Fruit fly (Drosophila melanogaster) whole organism, embryonic: ENCODE data around the gene Jhbp16.

Source experiments
- Aef1 ChIP-seq: fragments of 200-800 bp; sonication (Bioruptor generic); IDR thresholded peaks from 3 replicates; pipeline ENCODE4 v1.3.6; 2022; ENCODE audit warnings: missing biosample characterization, missing genetic modification characterization
- CG11093 ChIP-seq: fragments of 200-800 bp; sonication (Bioruptor generic); IDR thresholded peaks from 3 replicates; pipeline ENCODE4 v1.3.6; 2022; ENCODE audit warnings: missing biosample characterization, missing genetic modification characterization
- CG12659 ChIP-seq: fragments of 200-800 bp; sonication (Bioruptor generic); optimal IDR thresholded peaks from 3 replicates; lab custom pipeline; 2017; ENCODE audit warnings: mild to moderate bottlenecking, missing biosample characterization, missing genetic modification reagents, missing genetic modification characterization
- CG13296 ChIP-seq: fragments of 200-800 bp; sonication (Bioruptor generic); optimal IDR thresholded peaks from 3 replicates; lab custom pipeline; 2018; ENCODE audit warnings: missing biosample characterization, mild to moderate bottlenecking, missing genetic modification characterization
- CG13424 ChIP-seq: fragments of 200-800 bp; sonication (Bioruptor generic); optimal IDR thresholded peaks from 2 replicates; lab custom pipeline; 2019; ENCODE audit warnings: missing biosample characterization, mild to moderate bottlenecking, missing genetic modification characterization, moderate library complexity
- CG16813 ChIP-seq: fragments of 200-800 bp; sonication (Bioruptor generic); IDR thresholded peaks from 3 replicates; pipeline ENCODE4 v1.3.6; 2022; ENCODE audit warnings: missing biosample characterization, missing genetic modification characterization; ENCODE audit not compliant: partially characterized antibody
- CG17359 ChIP-seq: fragments of 200-800 bp; sonication (Bioruptor generic); optimal IDR thresholded peaks from 3 replicates; lab custom pipeline; 2018; ENCODE audit warnings: missing biosample characterization, mild to moderate bottlenecking, missing genetic modification characterization, moderate library complexity
- CG1792 ChIP-seq: fragments of 200-800 bp; sonication (Bioruptor generic); optimal IDR thresholded peaks from 2 replicates; lab custom pipeline; 2016; ENCODE audit warnings: missing biosample characterization, missing genetic modification characterization
- CG2202 ChIP-seq: fragments of 200-800 bp; sonication (Bioruptor generic); optimal IDR thresholded peaks from 2 replicates; lab custom pipeline; 2018; ENCODE audit warnings: missing biosample characterization, mild to moderate bottlenecking, missing genetic modification characterization
- CG2678 ChIP-seq: fragments of 200-800 bp; sonication (Bioruptor generic); optimal IDR thresholded peaks from 3 replicates; lab custom pipeline; 2019; ENCODE audit warnings: missing biosample characterization, mild to moderate bottlenecking, missing genetic modification characterization, moderate library complexity
- CG30431 ChIP-seq: fragments of 200-800 bp; sonication (Bioruptor generic); optimal IDR thresholded peaks from 2 replicates; lab custom pipeline; 2017; ENCODE audit warnings: missing biosample characterization, missing genetic modification characterization
- CG33213 ChIP-seq: fragments of 200-800 bp; sonication (Bioruptor generic); optimal IDR thresholded peaks from 3 replicates; lab custom pipeline; 2016; ENCODE audit warnings: missing biosample characterization, missing genetic modification characterization
- CG4404 ChIP-seq: fragments of 200-800 bp; sonication (Bioruptor generic); IDR thresholded peaks from 2 replicates; pipeline ENCODE4 v1.3.6; 2022; ENCODE audit warnings: missing biosample characterization, missing genetic modification characterization
- CG5245 ChIP-seq: fragments of 200-800 bp; sonication (Bioruptor generic); optimal IDR thresholded peaks from 3 replicates; lab custom pipeline; 2016; ENCODE audit warnings: missing biosample characterization, missing genetic modification characterization
- CG7372 ChIP-seq: fragments of 200-800 bp; sonication (Bioruptor generic); IDR thresholded peaks from 2 replicates; pipeline ENCODE4 v1.3.6; 2022; ENCODE audit warnings: missing biosample characterization, missing genetic modification characterization
- CG7786 ChIP-seq: fragments of 200-800 bp; sonication (Bioruptor generic); optimal IDR thresholded peaks from 2 replicates; lab custom pipeline; 2016; ENCODE audit warnings: missing biosample characterization, missing genetic modification characterization
- CG8388 ChIP-seq: fragments of 200-800 bp; sonication (Bioruptor generic); optimal IDR thresholded peaks from 2 replicates; lab custom pipeline; 2019; ENCODE audit warnings: missing biosample characterization, mild to moderate bottlenecking, missing genetic modification characterization, moderate library complexity
- CG8765 ChIP-seq: fragments of 200-800 bp; sonication (Bioruptor generic); IDR thresholded peaks from 2 replicates; pipeline ENCODE4 v1.3.6; 2022; ENCODE audit warnings: missing biosample characterization, missing genetic modification characterization
- CoRest ChIP-seq: fragments of 200-800 bp; sonication (Bioruptor generic); optimal IDR thresholded peaks from 3 replicates; lab custom pipeline; 2018; ENCODE audit warnings: missing biosample characterization, mild to moderate bottlenecking, missing genetic modification characterization, moderate library complexity
- Dfd ChIP-seq, 2 experiments: fragments of >200 bp; optimal IDR thresholded peaks; 2 replicates each; lab custom pipeline; 2017; ENCODE audit warnings: missing biosample characterization in 2 of 2, missing genetic modification characterization in 2 of 2
- ERR ChIP-seq: fragments of 200-800 bp; sonication (Bioruptor generic); optimal IDR thresholded peaks from 2 replicates; lab custom pipeline; 2016; ENCODE audit warnings: missing biosample characterization, missing genetic modification characterization
- H2.0 ChIP-seq: fragments of 200-800 bp; sonication (Bioruptor generic); IDR thresholded peaks from 2 replicates; pipeline ENCODE4 v1.3.6; 2022; ENCODE audit warnings: missing biosample characterization, missing genetic modification characterization
- HLH4C ChIP-seq: fragments of 200-800 bp; sonication (Bioruptor generic); IDR thresholded peaks from 3 replicates; pipeline ENCODE4 v1.3.6; 2022; ENCODE audit warnings: missing biosample characterization, missing genetic modification characterization; ENCODE audit not compliant: partially characterized antibody
- HmgD ChIP-seq: fragments of 200-800 bp; sonication (Bioruptor generic); optimal IDR thresholded peaks from 3 replicates; lab custom pipeline; 2016; ENCODE audit warnings: missing biosample characterization, missing genetic modification characterization
- Jarid2 ChIP-seq: fragments of 200-800 bp; sonication (Bioruptor generic); optimal IDR thresholded peaks from 3 replicates; lab custom pipeline; 2017; ENCODE audit warnings: mild to moderate bottlenecking, missing biosample characterization, missing genetic modification reagents, missing genetic modification characterization
- Lpt ChIP-seq: fragments of >200 bp; optimal IDR thresholded peaks from 2 replicates; lab custom pipeline; 2018; ENCODE audit warnings: missing biosample characterization, missing genetic modification characterization
- MTF-1 ChIP-seq: fragments of 200-800 bp; sonication (Bioruptor generic); optimal IDR thresholded peaks from 2 replicates; lab custom pipeline; 2018; ENCODE audit warnings: missing biosample characterization, mild to moderate bottlenecking, missing genetic modification characterization, borderline replicate concordance
- Meics ChIP-seq: fragments of 200-800 bp; sonication (Bioruptor generic); optimal IDR thresholded peaks from 2 replicates; lab custom pipeline; 2017; ENCODE audit warnings: missing biosample characterization, mild to moderate bottlenecking, missing genetic modification characterization
- Optix ChIP-seq: fragments of 200-800 bp; sonication (Bioruptor generic); IDR thresholded peaks from 3 replicates; pipeline ENCODE4 v1.3.6; 2022; ENCODE audit warnings: missing biosample characterization, missing genetic modification characterization
- PHDP ChIP-seq: fragments of 200-800 bp; sonication (Bioruptor generic); optimal IDR thresholded peaks from 3 replicates; lab custom pipeline; 2018; ENCODE audit warnings: missing biosample characterization, mild to moderate bottlenecking, missing genetic modification characterization, moderate library complexity
- Sin3A ChIP-seq: fragments of >200 bp; optimal IDR thresholded peaks from 2 replicates; lab custom pipeline; 2018
- bab2 ChIP-seq: fragments of 200-800 bp; sonication (Bioruptor generic); optimal IDR thresholded peaks from 2 replicates; lab custom pipeline; 2016; ENCODE audit warnings: missing biosample characterization, missing genetic modification characterization
- bowl ChIP-seq: fragments of 200-800 bp; sonication (Bioruptor generic); IDR thresholded peaks from 2 replicates; pipeline ENCODE4 v1.3.6; 2022; ENCODE audit warnings: missing biosample characterization, missing genetic modification characterization
- chif ChIP-seq, 2 experiments: fragments of 200-800 bp; sonication (Bioruptor generic); optimal IDR thresholded peaks; 3 replicates each; lab custom pipeline; 2016; ENCODE audit warnings: missing biosample characterization in 2 of 2, missing genetic modification characterization in 2 of 2
- crp ChIP-seq, 2 experiments: fragments of 200-800 bp; sonication (Bioruptor generic); optimal IDR thresholded peaks; 2 replicates in 1 of 2; 3 replicates in 1 of 2; lab custom pipeline; 2017; ENCODE audit warnings: missing biosample characterization in 2 of 2, missing genetic modification characterization in 2 of 2, mild to moderate bottlenecking in 1 of 2, moderate library complexity in 1 of 2
- dpn ChIP-seq, 2 experiments: fragments of 200-800 bp; sonication (Bioruptor generic); optimal IDR thresholded peaks; 3 replicates each; lab custom pipeline; 2016; ENCODE audit warnings: missing biosample characterization in 2 of 2, missing genetic modification characterization in 2 of 2
- dysf ChIP-seq: fragments of 200-800 bp; sonication (Bioruptor generic); IDR thresholded peaks from 3 replicates; pipeline ENCODE4 v1.3.6; 2022; ENCODE audit warnings: missing biosample characterization, missing genetic modification characterization
- gfzf ChIP-seq: fragments of 200-800 bp; sonication (Bioruptor generic); optimal IDR thresholded peaks from 2 replicates; lab custom pipeline; 2016; ENCODE audit warnings: missing biosample characterization, mild to moderate bottlenecking, missing genetic modification characterization, moderate library complexity
- hbn ChIP-seq: fragments of 200-800 bp; sonication (Bioruptor generic); IDR thresholded peaks from 2 replicates; pipeline ENCODE4 v1.3.6; 2022; ENCODE audit warnings: missing biosample characterization, missing genetic modification characterization; ENCODE audit not compliant: partially characterized antibody
- hkb ChIP-seq, 2 experiments: fragments of 200-800 bp in 1 of 2; fragments of >200 bp in 1 of 2; sonication (Bioruptor generic) in 1 of 2; IDR thresholded peaks in 1 of 2; optimal IDR thresholded peaks in 1 of 2; 2 replicates each; pipeline versions ENCODE4 v1.3.6 to Lab custom; 2017 to 2022; ENCODE audit warnings: missing biosample characterization in 1 of 2, missing genetic modification characterization in 1 of 2
- jumu ChIP-seq: fragments of 200-800 bp; sonication (Bioruptor generic); optimal IDR thresholded peaks from 3 replicates; lab custom pipeline; 2016; ENCODE audit warnings: missing biosample characterization, missing genetic modification characterization
- ken ChIP-seq: fragments of 200-800 bp; sonication (Bioruptor generic); IDR thresholded peaks from 3 replicates; pipeline ENCODE4 v1.3.6; 2022; ENCODE audit warnings: missing biosample characterization, missing genetic modification characterization
- lbe ChIP-seq: fragments of 200-800 bp; sonication (Bioruptor generic); optimal IDR thresholded peaks from 2 replicates; lab custom pipeline; 2016; ENCODE audit warnings: missing biosample characterization, mild to moderate bottlenecking, missing genetic modification characterization
- nerfin-1 ChIP-seq: fragments of 200-800 bp; sonication (Bioruptor generic); optimal IDR thresholded peaks from 3 replicates; lab custom pipeline; 2019; ENCODE audit warnings: missing biosample characterization, mild to moderate bottlenecking, missing genetic modification characterization, moderate library complexity
- pb ChIP-seq: fragments of 200-800 bp; sonication (Bioruptor generic); optimal IDR thresholded peaks from 3 replicates; lab custom pipeline; 2016; ENCODE audit warnings: missing biosample characterization, missing genetic modification characterization
- pita ChIP-seq: fragments of 200-800 bp; sonication (Bioruptor generic); optimal IDR thresholded peaks from 2 replicates; lab custom pipeline; 2017; ENCODE audit warnings: missing biosample characterization, mild to moderate bottlenecking, missing genetic modification characterization
- pros ChIP-seq: fragments of 200-800 bp; sonication (Bioruptor generic); optimal IDR thresholded peaks from 3 replicates; lab custom pipeline; 2019; ENCODE audit warnings: missing biosample characterization, mild to moderate bottlenecking, missing genetic modification characterization, moderate library complexity
- sens-2 ChIP-seq: fragments of 200-800 bp; sonication (Bioruptor generic); IDR thresholded peaks from 2 replicates; pipeline ENCODE4 v1.3.6; 2022; ENCODE audit warnings: missing biosample characterization, missing genetic modification characterization
- sob ChIP-seq: fragments of 200-800 bp; sonication (Bioruptor generic); IDR thresholded peaks from 2 replicates; pipeline ENCODE4 v1.3.6; 2022; ENCODE audit warnings: missing biosample characterization, missing genetic modification characterization
- usp ChIP-seq: fragments of >200 bp; optimal IDR thresholded peaks from 2 replicates; lab custom pipeline; 2017; ENCODE audit warnings: missing biosample characterization, missing genetic modification characterization
- zf30C ChIP-seq: fragments of 200-800 bp; sonication (Bioruptor generic); optimal IDR thresholded peaks from 3 replicates; lab custom pipeline; 2018; ENCODE audit warnings: missing biosample characterization, mild to moderate bottlenecking, missing genetic modification characterization

Jhbp16 gene

dm6 chr3R:21703346-21703745 lies 39.2 kb downstream of the Jhbp16 start (continued):
- TF ChIP-seq dpn (GFP tag; optimal IDR thresholded peaks at IDR 0.05; lab: Kevin White, UChicago) (peak in 1 of 2 experiments; percentile 6), CG2678 (tag; lab: Kevin White, UChicago) (peak; percentile 32), CG12659 (GFP tag; lab: Kevin White, UChicago) (peak; percentile 8), HmgD (no peak), H2.0 (GFP tag; lab: Robert Waterston, UW) (no peak), zf30C (GFP tag; lab: Kevin White, UChicago) (no peak), pb (no peak), CG7786 (GFP tag; lab: Kevin White, UChicago) (no peak), CoRest (peak; percentile 28), Sin3A (no peak), HLH4C (GFP tag; lab: Robert Waterston, UW) (no peak), MTF-1 (GFP tag; lab: Kevin White, UChicago) (no peak), gfzf (GFP tag; lab: Kevin White, UChicago) (no peak), Dfd (GFP tag; optimal IDR thresholded peaks at IDR 0.05; lab: Kevin White, UChicago) (no peak), ERR (no peak), CG2202 (tag; lab: Kevin White, UChicago) (no peak), Optix (no peak), CG8388 (peak; percentile 2), pros (GFP tag; lab: Kevin White, UChicago) (no peak), CG7372 (GFP tag; lab: Robert Waterston, UW) (no peak), CG13296 (GFP tag; lab: Kevin White, UChicago) (no peak), sens-2 (GFP tag; lab: Robert Waterston, UW) (no peak), crp (GFP tag; optimal IDR thresholded peaks at IDR 0.05; lab: Kevin White, UChicago) (no peak), Jarid2 (no peak), PHDP (tag; lab: Kevin White, UChicago) (peak; percentile 8), pita (GFP tag; lab: Kevin White, UChicago) (no peak), jumu (GFP tag; lab: Kevin White, UChicago) (no peak), CG4404 (GFP tag; lab: Robert Waterston, UW) (no peak), CG8765 (GFP tag; lab: Robert Waterston, UW) (no peak), hbn (GFP tag; lab: Robert Waterston, UW) (no peak), CG30431 (GFP tag; lab: Kevin White, UChicago) (peak; percentile 4), CG17359 (peak; percentile 32), usp (GFP tag; lab: Kevin White, UChicago) (no peak), dysf (GFP tag; lab: Robert Waterston, UW) (peak; percentile 52; the same call in 1 of the 3 replicates), CG5245 (GFP tag; lab: Kevin White, UChicago) (no peak), CG11093 (GFP tag; lab: Robert Waterston, UW) (no peak), nerfin-1 (no peak), Aef1 (GFP tag; lab: Robert Waterston, UW) (no peak), CG1792 (GFP tag; lab: Kevin White, UChicago) (no peak), Lpt (GFP tag; lab: Kevin White, UChicago) (no peak), bab2 (GFP tag; lab: Kevin White, UChicago) (no peak), sob (GFP tag; lab: Robert Waterston, UW) (no peak), ken (GFP tag; lab: Robert Waterston, UW) (no peak), Meics (GFP tag; lab: Kevin White, UChicago) (peak; percentile 28), bowl (GFP tag; lab: Robert Waterston, UW) (no peak), CG13424 (tag; lab: Kevin White, UChicago) (peak; percentile 32), chif (GFP tag; optimal IDR thresholded peaks at IDR 0.05; lab: Kevin White, UChicago) (no peak), CG33213 (GFP tag; lab: Kevin White, UChicago) (no peak), hkb (optimal IDR thresholded peaks at IDR 0.05; lab: Kevin White, UChicago) (no peak), hkb (GFP tag; IDR thresholded peaks at IDR 0.05; lab: Robert Waterston, UW) (0 out of 2 replicates have a peak, but pooled peaks have one; percentile 37), CG16813 (GFP tag; lab: Robert Waterston, UW) (no peak), lbe (GFP tag; lab: Kevin White, UChicago) (no peak)
